Worm (Caenorhabditis elegans): Measurements from ENCODE around the gene tin-9.2.

The tin-9.2 gene

ce11 chrIV:13142254-13142653 lies 43.5 kb downstream of the tin-9.2 start, which contains the start of gene spe-43:
Gene spe-43, minus strand, starts transcription at chrIV:13142354.
- TF ChIP-seq tbx-11 (GFP tag; IDR thresholded peaks at IDR 0.05), result no peak
- no peak for TF ChIP-seq F13C5.2 (tag; optimal IDR thresholded peaks at IDR 0.05)
- no peak for TF ChIP-seq ama-1 (optimal IDR thresholded peaks at IDR 0.05)
- no peak for TF ChIP-seq sea-1 (GFP tag; conservative IDR thresholded peaks at IDR 0.05)
- no peak for TF ChIP-seq tra-4 (tag; optimal IDR thresholded peaks at IDR 0.05)
- TF ChIP-seq hnd-1 (tag; optimal IDR thresholded peaks at IDR 0.05), result no peak
- TF ChIP-seq ceh-13 (GFP tag; optimal IDR thresholded peaks at IDR 0.05), result no peak
- TF ChIP-seq ceh-36 (tag; optimal IDR thresholded peaks at IDR 0.05), result no peak
- TF ChIP-seq hmbx-1 (tag; optimal IDR thresholded peaks at IDR 0.05), result no peak
- no peak for TF ChIP-seq flt-1 (GFP tag; IDR thresholded peaks at IDR 0.05)
- no peak for TF ChIP-seq aly-1 (tag; optimal IDR thresholded peaks at IDR 0.05)
- TF ChIP-seq B0310.2 (tag; optimal IDR thresholded peaks at IDR 0.05), result no peak
- no peak for TF ChIP-seq ets-7 (tag; optimal IDR thresholded peaks at IDR 0.05)
- no peak for TF ChIP-seq scrt-1 (GFP tag; IDR thresholded peaks at IDR 0.05)
- no peak for TF ChIP-seq pes-1 (GFP tag; IDR thresholded peaks at IDR 0.05)

ce11 chrIV:13149276-13149675 lies 50.5 kb downstream of the tin-9.2 start, which contains the start of gene nlp-79:
Gene nlp-79, plus strand, starts transcription at chrIV:13149576.
- TF ChIP-seq ama-1 (optimal IDR thresholded peaks at IDR 0.05) (no peak), B0310.2 (tag; optimal IDR thresholded peaks at IDR 0.05) (no peak), ceh-13 (GFP tag; optimal IDR thresholded peaks at IDR 0.05) (no peak), hmbx-1 (tag; optimal IDR thresholded peaks at IDR 0.05) (no peak), ceh-36 (tag; optimal IDR thresholded peaks at IDR 0.05) (no peak), scrt-1 (GFP tag; IDR thresholded peaks at IDR 0.05) (no peak), hnd-1 (tag; optimal IDR thresholded peaks at IDR 0.05) (no peak), flt-1 (GFP tag; IDR thresholded peaks at IDR 0.05) (no peak), tbx-11 (GFP tag; IDR thresholded peaks at IDR 0.05) (no peak)
